Worm (Caenorhabditis elegans) whole organism, L4 larva: ENCODE measurements around the gene T08G5.15.

Experiments used
- daf-16 ChIP-seq, 3 experiments: sonication (generic microtip); optimal IDR thresholded peaks; 2 replicates each; lab custom pipeline; 2016 to 2017; ENCODE audit warnings: missing genetic modification characterization in 3 of 3, missing genetic modification reagents in 3 of 3, mild to moderate bottlenecking in 2 of 3, missing compliant biosample characterization in 2 of 3, missing biosample characterization in 1 of 3, moderate library complexity in 1 of 3
- daf-19 ChIP-seq: fragments of 200-800 bp; sonication (Bioruptor generic); conservative IDR thresholded peaks from 2 replicates; pipeline ENCODE4 v1.3.6; 2022; ENCODE audit warnings: missing genetic modification characterization, missing compliant biosample characterization
- fos-1 ChIP-seq: fragments of 150-350 bp; optimal IDR thresholded peaks from 2 replicates; lab custom pipeline; 2014; ENCODE audit warnings: missing biosample characterization, missing genetic modification characterization
- hlh-11 ChIP-seq: fragments of 200-800 bp; sonication (Bioruptor generic); optimal IDR thresholded peaks from 2 replicates; lab custom pipeline; 2018; ENCODE audit warnings: mild to moderate bottlenecking, missing genetic modification characterization, missing compliant biosample characterization
- hlh-30 ChIP-seq: sonication (generic microtip); optimal IDR thresholded peaks from 2 replicates; lab custom pipeline; 2017; ENCODE audit warnings: antibody characterized with exemption, mild to moderate bottlenecking, missing genetic modification characterization, missing compliant biosample characterization; ENCODE audit not compliant: insufficient read depth
- lin-13 ChIP-seq: fragments of 150-350 bp; optimal IDR thresholded peaks from 2 replicates; lab custom pipeline; 2014; ENCODE audit warnings: missing biosample characterization, missing genetic modification reagents, missing genetic modification characterization
- nhr-25 ChIP-seq: sonication (generic microtip); optimal IDR thresholded peaks from 2 replicates; lab custom pipeline; 2017; ENCODE audit warnings: missing genetic modification characterization, mild to moderate bottlenecking, missing compliant biosample characterization, antibody characterized with exemption, moderate library complexity, borderline replicate concordance; ENCODE audit not compliant: insufficient read depth
- unc-62 ChIP-seq, 3 experiments: fragments of 150-350 bp in 1 of 3; sonication (generic microtip); optimal IDR thresholded peaks in 2 of 3; peaks in 1 of 3; 1 replicate in 1 of 3; 2 replicates in 2 of 3; lab custom pipeline; 2014 to 2017; ENCODE audit warnings: missing biosample characterization in 3 of 3, missing genetic modification characterization in 3 of 3, missing genetic modification reagents in 3 of 3, missing genotype in 1 of 3
- vab-7 ChIP-seq: fragments of 200-800 bp; sonication (Bioruptor generic); IDR thresholded peaks from 2 replicates; pipeline ENCODE4 v1.3.6; 2022; ENCODE audit warnings: missing genetic modification reagents, missing genetic modification characterization, missing compliant biosample characterization

ce11 chrV:13992485-13992884 lies 30.5 kb downstream of the T08G5.15 start, which contains the start of gene droe-4:
- TF ChIP-seq daf-16 (GFP tag; optimal IDR thresholded peaks at IDR 0.05; lab: Kevin White, UChicago) (no peak), daf-16 (tag; optimal IDR thresholded peaks at IDR 0.05; lab: Kevin White, UChicago) (no peak), unc-62 (GFP tag; optimal IDR thresholded peaks at IDR 0.05 in 1 of 2; lab: Kevin White, UChicago) (peak in 1 of 2 experiments; percentile 56), unc-62 (tag; optimal IDR thresholded peaks at IDR 0.05; lab: Kevin White, UChicago) (no peak), fos-1 (tag; lab: Kevin White, UChicago) (no peak), hlh-11 (no peak), vab-7 (GFP tag; lab: Robert Waterston, UW) (no peak), daf-19 (GFP tag; lab: Robert Waterston, UW) (no peak), nhr-25 (no peak), hlh-30 (tag; lab: Kevin White, UChicago) (no peak), lin-13 (no peak)
